Fruit fly (Drosophila melanogaster): Measurements from ENCODE around the gene CG9590.
A peak's percentile ranks its signal among the peaks of the same experiment; 100 is the strongest.

Gene CG9590

DNA sequence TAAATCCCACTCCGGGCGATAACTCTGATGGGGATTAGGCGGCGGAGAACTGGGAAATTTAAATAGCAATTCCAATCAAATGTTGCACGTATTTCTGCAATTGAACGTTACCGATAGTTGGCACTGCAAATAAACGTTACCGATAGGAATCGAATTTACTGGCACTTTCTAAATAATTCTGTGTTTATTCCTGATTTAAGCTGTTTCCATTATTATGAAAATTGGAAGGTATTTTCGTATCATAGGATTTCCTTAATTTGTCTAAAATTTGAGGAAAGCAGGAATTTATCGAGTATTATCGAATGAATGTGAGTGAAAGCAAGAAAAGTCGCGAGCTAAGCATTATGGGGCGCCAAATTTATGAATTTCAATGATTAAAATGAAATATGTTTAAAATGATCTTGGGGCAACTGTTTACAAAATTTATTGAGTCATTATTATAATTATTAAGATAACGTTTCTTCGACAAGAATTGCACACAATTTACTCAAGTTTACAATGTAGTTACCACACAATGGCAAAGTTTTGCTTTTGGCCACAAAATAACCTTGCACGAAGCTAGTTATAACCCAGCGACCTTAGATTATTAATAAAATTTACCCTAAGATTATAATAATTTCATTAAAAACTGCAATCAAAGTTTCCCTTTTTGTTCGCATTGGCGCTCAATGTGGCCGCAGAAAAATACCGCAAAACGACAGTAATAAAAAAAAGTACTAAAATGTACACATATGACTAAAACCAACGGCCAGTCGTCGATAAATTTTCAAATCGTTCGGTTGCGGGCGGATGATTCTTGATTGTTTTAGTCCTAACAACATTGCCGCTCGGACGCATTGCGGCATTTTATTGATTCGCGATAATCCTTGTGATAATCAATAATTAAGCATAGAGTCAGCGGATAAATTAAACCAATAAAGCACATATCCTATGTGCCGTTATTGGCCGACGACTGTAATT, 17.3 kb downstream of the CG9590 start, which contains the start of gene alpha-Man-IIb:
alpha-Man-IIb (plus strand) TSS at position 747 of the 960 bp plus-strand sequence.
- TF ChIP-seq lz (GFP tag; optimal IDR thresholded peaks at IDR 0.05) (peak; percentile 5), CG8319 (GFP tag; optimal IDR thresholded peaks at IDR 0.05) (no peak), Hr39 (GFP tag; optimal IDR thresholded peaks at IDR 0.05) (no peak), ss (GFP tag; optimal IDR thresholded peaks at IDR 0.05) (peak in 1 of 2 experiments; percentile 23), CG6854 (GFP tag; optimal IDR thresholded peaks at IDR 0.05) (peak; percentile 52), CG6163 (GFP tag; IDR thresholded peaks at IDR 0.05) (peak; percentile 30; the same call in 1 of the 3 replicates), CG10669 (GFP tag; optimal IDR thresholded peaks at IDR 0.05) (no peak), Sox15 (GFP tag; optimal IDR thresholded peaks at IDR 0.05) (no peak), CG1621 (tag; optimal IDR thresholded peaks at IDR 0.05) (peak; percentile 26), CG31627 (GFP tag; optimal IDR thresholded peaks at IDR 0.05) (peak; percentile 22), CG3032 (tag; optimal IDR thresholded peaks at IDR 0.05) (peak; percentile 59), Eip78C (GFP tag) (peak; percentile 74), fkh (GFP tag; optimal IDR thresholded peaks at IDR 0.05) (peak; percentile 98), esn (GFP tag; optimal IDR thresholded peaks at IDR 0.05) (peak; percentile 19), dsx (GFP tag; optimal IDR thresholded peaks at IDR 0.05; ENCODE audit: poor library complexity, severe bottlenecking) (peak; percentile 69), CG10631 (GFP tag; optimal IDR thresholded peaks at IDR 0.05) (no peak), Eip75B (GFP tag; optimal IDR thresholded peaks at IDR 0.05) (peak; percentile 13), cyc (GFP tag; optimal IDR thresholded peaks at IDR 0.05) (peak; percentile 12), dac (GFP tag; optimal IDR thresholded peaks at IDR 0.05) (no peak), CG3919 (GFP tag; optimal IDR thresholded peaks at IDR 0.05) (peak; percentile 7), Met (GFP tag; optimal IDR thresholded peaks at IDR 0.05) (no peak), pdm3 (GFP tag; optimal IDR thresholded peaks at IDR 0.05) (no peak), svp (GFP tag) (peak; percentile 70), Sox14 (GFP tag; optimal IDR thresholded peaks at IDR 0.05) (peak; percentile 34)

- TF ChIP-seq CG4318 (GFP tag; optimal IDR thresholded peaks at IDR 0.05), result no peak
- peak; percentile 96 for TF ChIP-seq dsx (GFP tag; optimal IDR thresholded peaks at IDR 0.05; ENCODE audit: poor library complexity, severe bottlenecking)
These were observed 18.2 kb downstream of the CG9590 start for dm6 chr3R:15804678-15805077.

dm6 chr3R:15806341-15806740, 19.8 kb downstream of the CG9590 start:
- TF ChIP-seq svp (GFP tag) (peak; percentile 68), Eip78C (GFP tag) (peak; percentile 86), topi (GFP tag; optimal IDR thresholded peaks at IDR 0.05) (peak; percentile 45), esn (GFP tag; optimal IDR thresholded peaks at IDR 0.05) (peak; percentile 45), dac (GFP tag; optimal IDR thresholded peaks at IDR 0.05) (no peak), CG6854 (GFP tag; optimal IDR thresholded peaks at IDR 0.05) (no peak), net (GFP tag; optimal IDR thresholded peaks at IDR 0.05) (no peak), CG4318 (GFP tag; optimal IDR thresholded peaks at IDR 0.05) (no peak), acj6 (GFP tag; optimal IDR thresholded peaks at IDR 0.05) (no peak), CG8632 (GFP tag; optimal IDR thresholded peaks at IDR 0.05) (no peak), CG3032 (tag; optimal IDR thresholded peaks at IDR 0.05) (no peak), Hr38 (GFP tag; optimal IDR thresholded peaks at IDR 0.05) (no peak), Ets21C (GFP tag; optimal IDR thresholded peaks at IDR 0.05) (no peak), vri (GFP tag; optimal IDR thresholded peaks at IDR 0.05) (no peak), CG34406 (GFP tag; optimal IDR thresholded peaks at IDR 0.05) (no peak), Sox15 (GFP tag; optimal IDR thresholded peaks at IDR 0.05) (no peak), CG10631 (GFP tag; optimal IDR thresholded peaks at IDR 0.05) (no peak), CG3919 (GFP tag; optimal IDR thresholded peaks at IDR 0.05) (no peak), CG11762 (GFP tag; optimal IDR thresholded peaks at IDR 0.05; ENCODE audit: insufficient read depth) (no peak), eg (GFP tag; IDR thresholded peaks at IDR 0.05) (no peak), CG6792 (GFP tag; optimal IDR thresholded peaks at IDR 0.05) (no peak), CG11294 (GFP tag; IDR thresholded peaks at IDR 0.05) (no peak), ss (GFP tag; optimal IDR thresholded peaks at IDR 0.05) (no peak), CG6163 (GFP tag; IDR thresholded peaks at IDR 0.05) (no peak), Gug (GFP tag; IDR thresholded peaks at IDR 0.05) (no peak), Ets96B (tag; optimal IDR thresholded peaks at IDR 0.05) (no peak), cyc (GFP tag; optimal IDR thresholded peaks at IDR 0.05) (no peak), CG6808 (GFP tag; optimal IDR thresholded peaks at IDR 0.05) (no peak), CG15336 (GFP tag; IDR thresholded peaks at IDR 0.05) (0 out of 2 replicates have a peak, but pooled peaks have one; percentile 26), Lpt (GFP tag; optimal IDR thresholded peaks at IDR 0.05) (peak; percentile 2), achi (GFP tag; optimal IDR thresholded peaks at IDR 0.05) (peak; percentile 3), Eip75B (GFP tag; optimal IDR thresholded peaks at IDR 0.05) (no peak), dsx (GFP tag; optimal IDR thresholded peaks at IDR 0.05; ENCODE audit: poor library complexity, severe bottlenecking) (no peak), OdsH (GFP tag; optimal IDR thresholded peaks at IDR 0.05) (no peak), CG10669 (GFP tag; optimal IDR thresholded peaks at IDR 0.05) (no peak)

Measured in whole organism, prepupa.